Worm (Caenorhabditis elegans) whole organism, young adult: ENCODE measurements around the gene F47G3.4.

Experiments
- B0019.2 ChIP-seq: fragments of 200-800 bp; sonication (Bioruptor generic); conservative IDR thresholded peaks from 2 replicates; pipeline ENCODE4 v1.3.6; 2022; ENCODE audit warnings: missing genetic modification reagents, missing genetic modification characterization, missing compliant biosample characterization
- F22D6.2 ChIP-seq: sonication (generic microtip); optimal IDR thresholded peaks from 2 replicates; lab custom pipeline; 2016; ENCODE audit warnings: mild to moderate bottlenecking, missing genetic modification characterization, missing compliant biosample characterization
- aptf-2 ChIP-seq: fragments of 200-800 bp; sonication (Bioruptor generic); conservative IDR thresholded peaks from 2 replicates; pipeline ENCODE4 v1.3.6; 2022; ENCODE audit warnings: missing genetic modification reagents, missing genetic modification characterization, missing compliant biosample characterization
- attf-3 ChIP-seq: fragments of 200-800 bp; sonication (Bioruptor generic); conservative IDR thresholded peaks from 2 replicates; pipeline ENCODE4 v1.3.6; 2022; ENCODE audit warnings: missing genetic modification reagents, missing genetic modification characterization, missing compliant biosample characterization
- nhr-80 ChIP-seq: sonication (generic microtip); optimal IDR thresholded peaks from 2 replicates; lab custom pipeline; 2016; ENCODE audit warnings: missing genetic modification characterization, missing compliant biosample characterization
- snpc-4 ChIP-seq, 5 experiments: fragments of 150-350 bp in 1 of 5; sonication (generic microtip) in 4 of 5; optimal IDR thresholded peaks; 2 replicates each; lab custom pipeline; 2014 to 2018; ENCODE audit warnings: missing genetic modification characterization in 5 of 5, missing biosample characterization in 3 of 5, antibody characterized with exemption in 2 of 5, mild to moderate bottlenecking in 2 of 5, missing compliant biosample characterization in 2 of 5, missing genotype in 2 of 5, moderate library complexity in 2 of 5, missing genetic modification reagents in 1 of 5
- ztf-6 ChIP-seq: fragments of 200-800 bp; sonication (Bioruptor generic); IDR thresholded peaks from 2 replicates; pipeline ENCODE4 v1.3.6; 2022; ENCODE audit warnings: missing genetic modification reagents, missing genetic modification characterization, missing compliant biosample characterization

DNA sequence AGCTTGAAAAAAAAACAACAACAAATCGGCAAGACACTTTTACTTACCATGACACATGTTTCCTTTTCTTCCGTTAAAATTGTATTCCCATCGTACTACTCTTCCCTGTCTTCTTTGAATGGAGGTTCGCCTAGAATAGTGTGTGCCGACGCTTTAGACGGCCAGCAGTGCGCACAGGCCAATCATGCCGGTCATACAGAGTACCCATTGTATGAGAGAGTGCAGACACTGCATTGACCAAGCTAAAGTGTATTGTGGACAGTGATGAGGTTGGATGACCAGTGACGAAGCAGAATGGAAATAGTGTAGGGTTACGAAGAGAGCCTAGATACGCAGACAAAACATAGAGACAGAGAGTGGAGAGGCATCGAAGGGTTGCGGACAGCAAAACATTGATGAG lies 20.5 kb downstream of the F47G3.4 start, which contains the start of gene dhhc-9:
- no peak for TF ChIP-seq aptf-2 (GFP tag; lab: Robert Waterston, UW)
- TF ChIP-seq ztf-6 (GFP tag; lab: Robert Waterston, UW) = no peak
- TF ChIP-seq attf-3 (GFP tag; lab: Robert Waterston, UW) = no peak
- TF ChIP-seq snpc-4 (GFP tag; optimal IDR thresholded peaks at IDR 0.05; lab: Kevin White, UChicago) = no peak
- peak in 1 of 4 experiments; percentile 7 for TF ChIP-seq snpc-4 (tag; optimal IDR thresholded peaks at IDR 0.05; lab: Kevin White, UChicago)
- TF ChIP-seq F22D6.2 (tag; lab: Kevin White, UChicago) = no peak
- peak; percentile 52 for TF ChIP-seq nhr-80 (tag; lab: Kevin White, UChicago)
- TF ChIP-seq B0019.2 = no peak
